Fruit fly (Drosophila melanogaster): Measurements from ENCODE around the gene AgmNAT.
A peak's percentile ranks its signal among the peaks of the same experiment; 100 is the strongest.

AgmNAT gene

dm6 chrX:5772409-5772808, 43.2 kb downstream of the AgmNAT start:
- TF ChIP-seq Blimp-1 (GFP tag; optimal IDR thresholded peaks at IDR 0.05) (peak; percentile 90), CG6854 (GFP tag; optimal IDR thresholded peaks at IDR 0.05) (peak; percentile 48), CG8119 (GFP tag; IDR thresholded peaks at IDR 0.05) (0 out of 3 replicates have a peak, but pooled peaks have one; percentile 25), cyc (GFP tag; optimal IDR thresholded peaks at IDR 0.05) (no peak)

- TF ChIP-seq spab (GFP tag; optimal IDR thresholded peaks at IDR 0.05), result no peak
- no peak for TF ChIP-seq Lpt (GFP tag; optimal IDR thresholded peaks at IDR 0.05)
- TF ChIP-seq pdm3 (GFP tag; optimal IDR thresholded peaks at IDR 0.05), result no peak
- TF ChIP-seq dac (GFP tag; optimal IDR thresholded peaks at IDR 0.05), result no peak
- TF ChIP-seq fd59A (GFP tag; optimal IDR thresholded peaks at IDR 0.05), result no peak
- TF ChIP-seq vri (GFP tag; optimal IDR thresholded peaks at IDR 0.05), result no peak
- no peak for TF ChIP-seq CG3032 (tag; optimal IDR thresholded peaks at IDR 0.05)
- peak; percentile 13 for TF ChIP-seq CG1621 (tag; optimal IDR thresholded peaks at IDR 0.05)
- no peak for TF ChIP-seq CG11762 (GFP tag; optimal IDR thresholded peaks at IDR 0.05; ENCODE audit: insufficient read depth)
- no peak for TF ChIP-seq Smox (GFP tag; optimal IDR thresholded peaks at IDR 0.05)
- no peak for TF ChIP-seq fd85E (GFP tag; optimal IDR thresholded peaks at IDR 0.05)
- TF ChIP-seq CG11294 (GFP tag; IDR thresholded peaks at IDR 0.05), result 0 out of 2 replicates have a peak, but pooled peaks have one; percentile 30
- TF ChIP-seq dsx (GFP tag; optimal IDR thresholded peaks at IDR 0.05; ENCODE audit: poor library complexity, severe bottlenecking), result peak; percentile 31
- no peak for TF ChIP-seq salr (GFP tag; optimal IDR thresholded peaks at IDR 0.05)
- TF ChIP-seq CG6808 (GFP tag; optimal IDR thresholded peaks at IDR 0.05), result no peak
- TF ChIP-seq CG4318 (GFP tag; optimal IDR thresholded peaks at IDR 0.05), result no peak
- TF ChIP-seq CG16779 (tag; optimal IDR thresholded peaks at IDR 0.05), result no peak
- peak; percentile 5 for TF ChIP-seq net (GFP tag; optimal IDR thresholded peaks at IDR 0.05)
- TF ChIP-seq CG8119 (GFP tag; IDR thresholded peaks at IDR 0.05), result no peak
- no peak for TF ChIP-seq Sox14 (GFP tag; optimal IDR thresholded peaks at IDR 0.05)
- peak; percentile 22 to 30 for TF ChIP-seq ss (GFP tag; optimal IDR thresholded peaks at IDR 0.05)
- no peak for TF ChIP-seq Sox15 (GFP tag; optimal IDR thresholded peaks at IDR 0.05)
- no peak for TF ChIP-seq CG9139 (GFP tag; optimal IDR thresholded peaks at IDR 0.05)
- peak; percentile 23; the same call in 1 of the 3 replicates for TF ChIP-seq CG6163 (GFP tag; IDR thresholded peaks at IDR 0.05)
- no peak for TF ChIP-seq CG11902 (GFP tag; optimal IDR thresholded peaks at IDR 0.05)
- no peak for TF ChIP-seq topi (GFP tag; optimal IDR thresholded peaks at IDR 0.05)
- no peak for TF ChIP-seq CG34406 (GFP tag; optimal IDR thresholded peaks at IDR 0.05)
- 0 out of 3 replicates have a peak, but pooled peaks have one; percentile 39 for TF ChIP-seq eg (GFP tag; IDR thresholded peaks at IDR 0.05)
- TF ChIP-seq cyc (GFP tag; optimal IDR thresholded peaks at IDR 0.05), result no peak
- TF ChIP-seq svp (GFP tag), result no peak
- TF ChIP-seq Hr39 (GFP tag; optimal IDR thresholded peaks at IDR 0.05), result no peak
- TF ChIP-seq achi (GFP tag; optimal IDR thresholded peaks at IDR 0.05), result no peak
- no peak for TF ChIP-seq CG8632 (GFP tag; optimal IDR thresholded peaks at IDR 0.05)
- no peak for TF ChIP-seq Gug (GFP tag; IDR thresholded peaks at IDR 0.05)
- peak; percentile 51 for TF ChIP-seq Eip78C (GFP tag)
- no peak for TF ChIP-seq fkh (GFP tag; optimal IDR thresholded peaks at IDR 0.05)
- no peak for TF ChIP-seq CG6276 (GFP tag; optimal IDR thresholded peaks at IDR 0.05)
- TF ChIP-seq lz (GFP tag; optimal IDR thresholded peaks at IDR 0.05), result no peak
- TF ChIP-seq Blimp-1 (GFP tag; optimal IDR thresholded peaks at IDR 0.05), result no peak
- TF ChIP-seq OdsH (GFP tag; optimal IDR thresholded peaks at IDR 0.05), result no peak
- TF ChIP-seq CG3919 (GFP tag; optimal IDR thresholded peaks at IDR 0.05), result peak; percentile 10
These were observed 44.9 kb downstream of the AgmNAT start, which contains the start of gene CG3097 for dm6 chrX:5770730-5771181. TSS of gene CG3097 (minus strand) at chrX:5770780.

All from whole organism, prepupa.